Worm (Caenorhabditis elegans): Measurements from ENCODE around the gene srlf-14.

The srlf-14 gene

DNA sequence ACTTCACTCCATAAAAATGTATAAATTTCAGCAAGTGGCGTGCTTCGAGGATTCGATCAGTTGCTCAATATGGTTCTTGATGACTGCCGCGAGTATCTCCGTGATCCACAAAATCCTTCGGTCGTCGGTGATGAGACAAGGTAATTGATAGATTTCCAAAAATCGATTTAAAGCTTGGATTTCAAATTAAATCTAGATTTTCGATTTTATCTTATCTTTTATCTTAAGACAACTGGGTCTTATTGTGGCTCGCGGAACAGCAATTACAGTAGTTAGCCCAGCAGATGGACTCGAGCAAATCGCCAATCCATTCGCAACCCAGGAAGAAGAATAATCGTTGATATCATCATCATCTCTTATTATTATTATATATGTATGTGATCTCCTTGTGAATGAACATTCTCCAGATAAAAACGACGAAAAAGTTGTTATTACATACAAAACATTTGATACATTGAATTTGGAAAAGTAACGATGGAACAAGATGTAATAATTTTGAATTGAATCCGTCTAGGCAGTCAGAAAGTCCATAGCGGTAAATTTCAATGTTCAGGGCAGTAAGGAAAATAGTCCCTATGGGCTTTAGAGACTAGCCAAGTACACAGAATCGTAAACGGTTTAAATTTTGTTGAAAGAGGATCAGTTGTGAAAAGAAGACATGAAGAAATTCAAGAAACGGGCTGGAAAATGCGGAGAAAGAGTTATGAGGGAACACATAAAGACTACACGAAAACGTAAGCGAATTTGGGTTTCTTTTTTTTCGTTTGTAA is 39.8 kb upstream of the srlf-14 start (continued):
- no peak for TF ChIP-seq pag-3 (tag; optimal IDR thresholded peaks at IDR 0.05; ENCODE audit: borderline replicate concordance, insufficient read depth)
- TF ChIP-seq ceh-88 (GFP tag; IDR thresholded peaks at IDR 0.05), result peak; percentile 44; the same call in 1 of the 2 replicates
- TF ChIP-seq hlh-17 (GFP tag; optimal IDR thresholded peaks at IDR 0.05; ENCODE audit: borderline replicate concordance), result no peak
- TF ChIP-seq nhr-19 (GFP tag; conservative IDR thresholded peaks at IDR 0.05), result peak; percentile 21; the same call in 1 of the 2 replicates
- no peak for TF ChIP-seq dpl-1 (GFP tag; optimal IDR thresholded peaks at IDR 0.05)
- no peak for TF ChIP-seq pax-3 (tag; optimal IDR thresholded peaks at IDR 0.05)

DNA sequence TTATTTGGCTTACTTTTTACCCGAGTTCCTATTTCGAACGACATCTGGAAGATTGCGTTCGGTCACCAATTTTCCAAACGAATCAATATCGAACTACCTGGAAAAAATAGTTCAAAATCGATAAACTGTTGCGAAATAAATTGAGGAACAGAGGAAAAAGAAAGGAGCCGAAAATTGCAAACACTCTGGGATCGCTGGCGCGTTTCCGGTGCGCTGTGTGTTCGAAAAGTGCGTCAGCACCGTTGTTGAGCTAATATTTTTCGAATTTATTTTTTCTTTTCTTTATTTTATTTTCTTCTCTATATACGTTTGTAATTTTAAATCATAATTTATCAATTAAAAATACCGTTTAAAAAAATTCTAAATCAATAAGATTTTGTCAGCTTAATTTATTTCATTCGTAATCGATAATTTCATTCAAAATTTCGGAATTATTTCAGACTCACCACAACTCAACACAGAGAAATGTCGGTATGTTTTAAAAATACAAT is 39.0 kb upstream of the srlf-14 start, which contains the start of the genes dnc-1 and lsm-7:
Gene dnc-1, minus strand, starts transcription at position 142 of the 491 bp plus-strand sequence.
Gene lsm-7, plus strand, starts transcription at position 441 of the 491 bp plus-strand sequence.
- no peak for TF ChIP-seq lir-3 (tag; optimal IDR thresholded peaks at IDR 0.05; ENCODE audit: poor library complexity)
- TF ChIP-seq ces-1 (GFP tag; optimal IDR thresholded peaks at IDR 0.05), result no peak
- TF ChIP-seq hlh-4 (tag; optimal IDR thresholded peaks at IDR 0.05), result no peak
- no peak for TF ChIP-seq pag-3 (tag; optimal IDR thresholded peaks at IDR 0.05; ENCODE audit: borderline replicate concordance, insufficient read depth)
- TF ChIP-seq efl-1 (optimal IDR thresholded peaks at IDR 0.05), result peak; percentile 64 to 77
- TF ChIP-seq efl-1 (GFP tag; optimal IDR thresholded peaks at IDR 0.05 in 1 of 2), result peak; percentile 77 to 96
- peak; percentile 76 for TF ChIP-seq snu-23 (GFP tag; optimal IDR thresholded peaks at IDR 0.05)
- TF ChIP-seq ztf-11 (tag; optimal IDR thresholded peaks at IDR 0.05), result no peak
- peak; percentile 6 for TF ChIP-seq elt-2 (tag; optimal IDR thresholded peaks at IDR 0.05)
- TF ChIP-seq isw-1 (GFP tag; IDR thresholded peaks at IDR 0.05), result peak; percentile 62
- TF ChIP-seq Y116A8C.19 (tag; optimal IDR thresholded peaks at IDR 0.05; ENCODE audit: borderline replicate concordance), result no peak
- peak; percentile 90 for TF ChIP-seq C16A3.4 (tag; optimal IDR thresholded peaks at IDR 0.05)
- peak; percentile 57 for TF ChIP-seq xbp-1 (tag; optimal IDR thresholded peaks at IDR 0.05)
- TF ChIP-seq vab-15 (tag; optimal IDR thresholded peaks at IDR 0.05), result no peak
- peak; percentile 50 for TF ChIP-seq egl-13 (tag; optimal IDR thresholded peaks at IDR 0.05)
- TF ChIP-seq mab-9 (GFP tag; IDR thresholded peaks at IDR 0.05), result peak; percentile 27; the same call in 1 of the 2 replicates
- TF ChIP-seq skn-1 (tag; optimal IDR thresholded peaks at IDR 0.05), result peak; percentile 73
- TF ChIP-seq zag-1 (tag; optimal IDR thresholded peaks at IDR 0.05), result no peak
- peak; percentile 77 to 87 for TF ChIP-seq lsy-2 (tag; optimal IDR thresholded peaks at IDR 0.05)
- no peak for TF ChIP-seq ceh-90 (tag; optimal IDR thresholded peaks at IDR 0.05)
- peak; percentile 69 for TF ChIP-seq fkh-8 (tag; optimal IDR thresholded peaks at IDR 0.05)
- TF ChIP-seq nhr-47 (tag; optimal IDR thresholded peaks at IDR 0.05), result peak; percentile 72
- no peak for TF ChIP-seq efl-3 (GFP tag; optimal IDR thresholded peaks at IDR 0.05)
- TF ChIP-seq nhr-12 (tag; optimal IDR thresholded peaks at IDR 0.05), result no peak
- TF ChIP-seq ceh-88 (GFP tag; IDR thresholded peaks at IDR 0.05), result no peak
- TF ChIP-seq fos-1 (tag; optimal IDR thresholded peaks at IDR 0.05), result peak; percentile 45
- no peak for TF ChIP-seq tlp-1 (tag; optimal IDR thresholded peaks at IDR 0.05)
- peak; percentile 80 for TF ChIP-seq rnt-1 (tag; optimal IDR thresholded peaks at IDR 0.05)
- TF ChIP-seq swsn-7 (tag; optimal IDR thresholded peaks at IDR 0.05), result peak; percentile 72
- TF ChIP-seq F16B12.6 (tag; optimal IDR thresholded peaks at IDR 0.05), result peak; percentile 39
- no peak for TF ChIP-seq ets-5 (GFP tag; IDR thresholded peaks at IDR 0.05)
- TF ChIP-seq snpc-4 (tag; optimal IDR thresholded peaks at IDR 0.05), result peak; percentile 64
- TF ChIP-seq dsc-1 (tag; optimal IDR thresholded peaks at IDR 0.05), result peak; percentile 48
- no peak for TF ChIP-seq aly-2 (tag; optimal IDR thresholded peaks at IDR 0.05)
- TF ChIP-seq tbx-2 (tag; optimal IDR thresholded peaks at IDR 0.05), result peak; percentile 62
- TF ChIP-seq nhr-19 (GFP tag; conservative IDR thresholded peaks at IDR 0.05), result peak; percentile 50
- TF ChIP-seq ceh-8 (GFP tag; optimal IDR thresholded peaks at IDR 0.05), result no peak
- peak; percentile 70 for TF ChIP-seq nhr-20 (tag; optimal IDR thresholded peaks at IDR 0.05)
- TF ChIP-seq unc-62 (GFP tag; optimal IDR thresholded peaks at IDR 0.05), result no peak
- peak; percentile 90 for TF ChIP-seq zip-4 (GFP tag; optimal IDR thresholded peaks at IDR 0.05)
- TF ChIP-seq pax-3 (tag; optimal IDR thresholded peaks at IDR 0.05), result peak; percentile 13
- peak; percentile 69 to 79 (median 69) for TF ChIP-seq dpl-1 (GFP tag; optimal IDR thresholded peaks at IDR 0.05)
- no peak for TF ChIP-seq sup-37 (GFP tag; optimal IDR thresholded peaks at IDR 0.05)
- peak; percentile 9 for TF ChIP-seq unc-130 (tag; optimal IDR thresholded peaks at IDR 0.05)
- peak; percentile 41 for TF ChIP-seq lin-39 (tag; optimal IDR thresholded peaks at IDR 0.05)
- TF ChIP-seq ztf-4 (tag; optimal IDR thresholded peaks at IDR 0.05), result no peak
- TF ChIP-seq C04F5.9 (tag; optimal IDR thresholded peaks at IDR 0.05), result no peak

Measured in whole organism, L1 larva.